Worm (Caenorhabditis elegans) whole organism, L2 larva: Measurements from ENCODE around the gene sox-2.

Experiments
- elt-3 ChIP-seq: sonication (generic microtip); optimal IDR thresholded peaks from 2 replicates; lab custom pipeline; 2017; ENCODE audit warnings: missing biosample characterization, missing genetic modification characterization
- nhr-12 ChIP-seq: fragments of 150-350 bp; optimal IDR thresholded peaks from 2 replicates; lab custom pipeline; 2014; ENCODE audit warnings: missing biosample characterization, missing genetic modification characterization
- nhr-21 ChIP-seq: fragments of 150-350 bp; optimal IDR thresholded peaks from 2 replicates; lab custom pipeline; 2014; ENCODE audit warnings: missing biosample characterization, missing genetic modification characterization

ce11 chrX:7446485-7446884, 17.1 kb downstream of the sox-2 start:
- TF ChIP-seq elt-3: no peak
- no peak for TF ChIP-seq nhr-12 (tag; lab: Kevin White, UChicago)
- TF ChIP-seq nhr-21 (tag; lab: Kevin White, UChicago): no peak
